Worm (Caenorhabditis elegans) whole organism, young adult: ENCODE results near the gene F42E8.1.
A peak's percentile ranks its signal among the peaks of the same experiment; 100 is the strongest.

Experiments
- B0035.1 ChIP-seq: sonication (generic microtip); optimal IDR thresholded peaks from 2 replicates; lab custom pipeline; 2016; ENCODE audit warnings: missing genetic modification characterization, mild to moderate bottlenecking, missing compliant biosample characterization, missing genotype, missing genetic modification reagents
- B0261.1 ChIP-seq: sonication (generic microtip); optimal IDR thresholded peaks from 2 replicates; lab custom pipeline; 2016; ENCODE audit warnings: mild to moderate bottlenecking, missing genetic modification characterization, moderate library complexity, missing compliant biosample characterization
- F22D6.2 ChIP-seq: sonication (generic microtip); optimal IDR thresholded peaks from 2 replicates; lab custom pipeline; 2016; ENCODE audit warnings: mild to moderate bottlenecking, missing genetic modification characterization, missing compliant biosample characterization
- F57A8.1 ChIP-seq: fragments of 200-800 bp; sonication (Bioruptor generic); optimal IDR thresholded peaks from 2 replicates; lab custom pipeline; 2018; ENCODE audit warnings: mild to moderate bottlenecking, missing genetic modification characterization, moderate library complexity, missing compliant biosample characterization
- K12H6.12 ChIP-seq: fragments of 200-800 bp; sonication (Bioruptor generic); optimal IDR thresholded peaks from 2 replicates; lab custom pipeline; 2018; ENCODE audit warnings: mild to moderate bottlenecking, missing genetic modification characterization, missing compliant biosample characterization
- Y53G8AR.9 ChIP-seq: fragments of 200-800 bp; sonication (Bioruptor generic); conservative IDR thresholded peaks from 2 replicates; pipeline ENCODE4 v1.3.6; 2022; ENCODE audit warnings: missing genetic modification reagents, missing genetic modification characterization, missing compliant biosample characterization
- Y79H2A.3 ChIP-seq: fragments of 200-800 bp; sonication (Bioruptor generic); conservative IDR thresholded peaks from 2 replicates; pipeline ENCODE4 v1.3.6; 2022; ENCODE audit warnings: missing genetic modification reagents, missing genetic modification characterization, missing compliant biosample characterization
- ZK185.1 ChIP-seq: sonication (generic microtip); optimal IDR thresholded peaks from 2 replicates; lab custom pipeline; 2016; ENCODE audit warnings: mild to moderate bottlenecking, missing genetic modification characterization, missing compliant biosample characterization; ENCODE audit not compliant: poor library complexity, severe bottlenecking
- aptf-3 ChIP-seq: fragments of 200-800 bp; sonication (Bioruptor generic); IDR thresholded peaks from 2 replicates; pipeline ENCODE4 v1.3.6; 2022; ENCODE audit warnings: missing genetic modification characterization, missing compliant biosample characterization
- atf-7 ChIP-seq: sonication (generic microtip); optimal IDR thresholded peaks from 2 replicates; lab custom pipeline; 2017; ENCODE audit warnings: mild to moderate bottlenecking, missing genetic modification characterization, missing compliant biosample characterization
- athp-1 ChIP-seq: sonication (generic microtip); optimal IDR thresholded peaks from 2 replicates; lab custom pipeline; 2017; ENCODE audit warnings: mild to moderate bottlenecking, missing genetic modification characterization, missing compliant biosample characterization
- attf-5 ChIP-seq: fragments of 200-800 bp; sonication (Bioruptor generic); optimal IDR thresholded peaks from 2 replicates; lab custom pipeline; 2018; ENCODE audit warnings: mild to moderate bottlenecking, missing genetic modification characterization, missing compliant biosample characterization
- ccch-3 ChIP-seq: fragments of 200-800 bp; sonication (Bioruptor generic); optimal IDR thresholded peaks from 2 replicates; lab custom pipeline; 2018; ENCODE audit warnings: mild to moderate bottlenecking, missing genetic modification characterization, missing compliant biosample characterization
- cebp-1 ChIP-seq, 2 experiments: fragments of 200-800 bp in 1 of 2; sonication (Bioruptor generic) in 1 of 2; sonication (generic microtip) in 1 of 2; IDR thresholded peaks in 1 of 2; optimal IDR thresholded peaks in 1 of 2; 2 replicates each; pipeline versions ENCODE4 v1.3.6 to Lab custom; 2017 to 2022; ENCODE audit warnings: missing compliant biosample characterization in 2 of 2, missing genetic modification characterization in 2 of 2, mild to moderate bottlenecking in 1 of 2, missing genetic modification reagents in 1 of 2, moderate library complexity in 1 of 2
- ceh-91 ChIP-seq: fragments of 200-800 bp; sonication (Bioruptor generic); IDR thresholded peaks from 2 replicates; pipeline ENCODE4 v1.3.6; 2022; ENCODE audit warnings: missing genetic modification reagents, missing genetic modification characterization, missing compliant biosample characterization
- dox-1 ChIP-seq: fragments of 200-800 bp; sonication (Bioruptor generic); IDR thresholded peaks from 2 replicates; pipeline ENCODE4 v1.3.6; 2022; ENCODE audit warnings: missing genetic modification reagents, missing genetic modification characterization, missing compliant biosample characterization
- dpl-1 ChIP-seq: fragments of 150-350 bp; optimal IDR thresholded peaks from 2 replicates; lab custom pipeline; 2014; ENCODE audit warnings: missing biosample characterization, missing genetic modification reagents, missing genetic modification characterization
- hlh-26 ChIP-seq: fragments of 200-800 bp; sonication (Bioruptor generic); conservative IDR thresholded peaks from 2 replicates; pipeline ENCODE4 v1.3.6; 2022; ENCODE audit warnings: missing genetic modification reagents, missing genetic modification characterization, missing compliant biosample characterization
- lin-40 ChIP-seq: sonication (generic microtip); optimal IDR thresholded peaks from 2 replicates; lab custom pipeline; 2016; ENCODE audit warnings: missing genetic modification characterization, mild to moderate bottlenecking, missing compliant biosample characterization, missing genotype, missing genetic modification reagents
- lsl-1 ChIP-seq: fragments of 200-800 bp; sonication (Bioruptor generic); optimal IDR thresholded peaks from 2 replicates; lab custom pipeline; 2018; ENCODE audit warnings: mild to moderate bottlenecking, missing genetic modification characterization, moderate library complexity, missing compliant biosample characterization
- lsy-27 ChIP-seq: sonication (generic microtip); optimal IDR thresholded peaks from 2 replicates; lab custom pipeline; 2017; ENCODE audit warnings: missing genetic modification characterization, mild to moderate bottlenecking, missing compliant biosample characterization, antibody characterized with exemption, missing genotype, borderline replicate concordance; ENCODE audit not compliant: insufficient read depth
- mes-4 ChIP-seq: sonication (generic microtip); optimal IDR thresholded peaks from 2 replicates; lab custom pipeline; 2016; ENCODE audit warnings: missing genotype, missing genetic modification characterization, missing compliant biosample characterization
- nfya-1 ChIP-seq: sonication (generic microtip); optimal IDR thresholded peaks from 2 replicates; lab custom pipeline; 2017; ENCODE audit warnings: antibody characterized with exemption, missing compliant biosample characterization, missing genetic modification characterization, borderline replicate concordance; ENCODE audit not compliant: insufficient read depth
- nfya-2 ChIP-seq: fragments of 200-800 bp; sonication (Bioruptor generic); IDR thresholded peaks from 2 replicates; pipeline ENCODE4 v1.3.6; 2022; ENCODE audit warnings: missing genetic modification reagents, missing genetic modification characterization, missing compliant biosample characterization
- nhr-80 ChIP-seq: sonication (generic microtip); optimal IDR thresholded peaks from 2 replicates; lab custom pipeline; 2016; ENCODE audit warnings: missing genetic modification characterization, missing compliant biosample characterization
- nhr-90 ChIP-seq: sonication (generic microtip); optimal IDR thresholded peaks from 2 replicates; lab custom pipeline; 2016; ENCODE audit warnings: missing genotype, mild to moderate bottlenecking, missing genetic modification characterization, missing compliant biosample characterization
- pbrm-1 ChIP-seq: fragments of 200-800 bp; sonication (Bioruptor generic); IDR thresholded peaks from 2 replicates; pipeline ENCODE4 v1.3.6; 2022; ENCODE audit warnings: missing genetic modification reagents, missing genetic modification characterization, missing compliant biosample characterization
- snpc-1.3 ChIP-seq: sonication (generic microtip); optimal IDR thresholded peaks from 2 replicates; lab custom pipeline; 2017; ENCODE audit warnings: missing genetic modification characterization, mild to moderate bottlenecking, missing compliant biosample characterization, antibody characterized with exemption, moderate library complexity, missing genotype, missing genetic modification reagents; ENCODE audit not compliant: insufficient read depth
- snpc-3.4 ChIP-seq: sonication (generic microtip); optimal IDR thresholded peaks from 2 replicates; lab custom pipeline; 2017; ENCODE audit warnings: missing genetic modification characterization, mild to moderate bottlenecking, missing compliant biosample characterization, antibody characterized with exemption, moderate library complexity, missing genotype, missing genetic modification reagents
- ztf-22 ChIP-seq: fragments of 200-800 bp; sonication (Bioruptor generic); optimal IDR thresholded peaks from 2 replicates; lab custom pipeline; 2018; ENCODE audit warnings: mild to moderate bottlenecking, missing genetic modification characterization, moderate library complexity, missing compliant biosample characterization
- ztf-28 ChIP-seq: fragments of 200-800 bp; sonication (Bioruptor generic); IDR thresholded peaks from 2 replicates; pipeline ENCODE4 v1.3.6; 2022; ENCODE audit warnings: missing genetic modification reagents, missing genetic modification characterization, missing compliant biosample characterization

F42E8.1 gene

ce11 chrV:13047574-13048030 is 14.3 kb upstream of the F42E8.1 start, which contains the start of gene W07G4.5:
Gene W07G4.5 (plus strand): TSS chrV:13047980.
- no peak for TF ChIP-seq ztf-22 (GFP tag; lab: Kevin White, UChicago)
- TF ChIP-seq dox-1 (GFP tag; lab: Robert Waterston, UW): peak; percentile 31; the same call in 1 of the 2 replicates
- TF ChIP-seq K12H6.12 (tag; lab: Kevin White, UChicago): no peak
- no peak for TF ChIP-seq lsy-27 (tag; lab: Kevin White, UChicago)
- TF ChIP-seq Y53G8AR.9: 0 out of 2 replicates have a peak, but pooled peaks have one; percentile 20
- TF ChIP-seq atf-7 (tag; lab: Kevin White, UChicago): peak; percentile 16
- peak; percentile 73 for TF ChIP-seq nhr-80 (tag; lab: Kevin White, UChicago)
- TF ChIP-seq dpl-1 (GFP tag; lab: Kevin White, UChicago): no peak
- TF ChIP-seq attf-5: peak; percentile 32
- no peak for TF ChIP-seq pbrm-1 (GFP tag; lab: Robert Waterston, UW)
- TF ChIP-seq B0035.1 (tag; lab: Kevin White, UChicago): no peak
- no peak for TF ChIP-seq ztf-28 (GFP tag; lab: Robert Waterston, UW)

- TF ChIP-seq nhr-90 (tag; lab: Kevin White, UChicago): no peak
- TF ChIP-seq F22D6.2: no peak
- TF ChIP-seq ZK185.1: peak; percentile 26
- peak; percentile 83 for TF ChIP-seq nhr-80 (tag; lab: Kevin White, UChicago)
- no peak for TF ChIP-seq K12H6.12 (tag; lab: Kevin White, UChicago)
- TF ChIP-seq, all 124 proteins: peak for 2
Measured at ce11 chrV:13049149-13049610, 12.8 kb upstream of the F42E8.1 start, which contains the start of gene W07G4.8. Gene W07G4.8 (minus strand): TSS chrV:13049560.

ce11 chrV:13053635-13054034 is 8.3 kb upstream of the F42E8.1 start, which contains the start of gene srr-1:
Gene srr-1 (minus strand): TSS chrV:13053735.
- TF ChIP-seq snpc-3.4 (no peak), B0261.1 (tag; lab: Kevin White, UChicago) (no peak), snpc-1.3 (tag; lab: Kevin White, UChicago) (no peak), nfya-1 (tag; lab: Kevin White, UChicago) (no peak), F57A8.1 (GFP tag; lab: Kevin White, UChicago) (no peak), atf-7 (tag; lab: Kevin White, UChicago) (no peak), Y79H2A.3 (GFP tag; lab: Robert Waterston, UW) (no peak), ceh-91 (GFP tag; lab: Robert Waterston, UW) (no peak), aptf-3 (GFP tag; lab: Robert Waterston, UW) (no peak), athp-1 (tag; lab: Kevin White, UChicago) (no peak), nfya-2 (GFP tag; lab: Robert Waterston, UW) (no peak)
- TF ChIP-seq, all 124 proteins: peak for 0

ce11 chrV:13063402-13063801 is 1.5 kb downstream of the F42E8.1 start:
- TF ChIP-seq hlh-26 (no peak), cebp-1 (GFP tag; IDR thresholded peaks at IDR 0.05; lab: Robert Waterston, UW) (no peak), cebp-1 (tag; optimal IDR thresholded peaks at IDR 0.05; lab: Kevin White, UChicago) (no peak), ccch-3 (GFP tag; lab: Kevin White, UChicago) (no peak), lsl-1 (GFP tag; lab: Kevin White, UChicago) (no peak), lin-40 (no peak), mes-4 (no peak)
